Fruit fly (Drosophila melanogaster) whole organism, embryonic: ENCODE results near the gene Mtch.

ENCODE experiments used
- Atf-2 ChIP-seq: fragments of 200-800 bp; sonication (Bioruptor generic); optimal IDR thresholded peaks from 2 replicates; lab custom pipeline; 2016; ENCODE audit warnings: missing biosample characterization, missing genetic modification characterization
- BEAF-32 ChIP-seq: fragments of 200-800 bp; sonication (Bioruptor generic); optimal IDR thresholded peaks from 3 replicates; lab custom pipeline; 2017; ENCODE audit warnings: missing biosample characterization, missing genetic modification characterization, mild to moderate bottlenecking, moderate library complexity, missing genetic modification reagents
- BtbVII ChIP-seq: fragments of 200-800 bp; sonication (Bioruptor generic); optimal IDR thresholded peaks from 3 replicates; lab custom pipeline; 2017; ENCODE audit warnings: missing biosample characterization, mild to moderate bottlenecking, missing genetic modification characterization
- CG10274 ChIP-seq: fragments of 200-800 bp; sonication (Bioruptor generic); optimal IDR thresholded peaks from 3 replicates; lab custom pipeline; 2017; ENCODE audit warnings: missing biosample characterization, mild to moderate bottlenecking, missing genetic modification characterization
- CG11093 ChIP-seq: fragments of 200-800 bp; sonication (Bioruptor generic); IDR thresholded peaks from 3 replicates; pipeline ENCODE4 v1.3.6; 2022; ENCODE audit warnings: missing biosample characterization, missing genetic modification characterization
- CG12071 ChIP-seq: fragments of 200-800 bp; sonication (Bioruptor generic); optimal IDR thresholded peaks from 3 replicates; lab custom pipeline; 2018; ENCODE audit warnings: missing biosample characterization, mild to moderate bottlenecking, missing genetic modification characterization
- CG12659 ChIP-seq: fragments of 200-800 bp; sonication (Bioruptor generic); optimal IDR thresholded peaks from 3 replicates; lab custom pipeline; 2017; ENCODE audit warnings: mild to moderate bottlenecking, missing biosample characterization, missing genetic modification reagents, missing genetic modification characterization
- CG13624 ChIP-seq: fragments of 200-800 bp; sonication (Bioruptor generic); optimal IDR thresholded peaks from 2 replicates; lab custom pipeline; 2016; ENCODE audit warnings: missing biosample characterization, missing genetic modification characterization
- CG14667 ChIP-seq: fragments of 200-800 bp; sonication (Bioruptor generic); IDR thresholded peaks from 2 replicates; pipeline ENCODE4 v1.3.6; 2022; ENCODE audit warnings: missing biosample characterization, missing genetic modification characterization
- CG14965 ChIP-seq: fragments of 200-800 bp; sonication (Bioruptor generic); optimal IDR thresholded peaks from 2 replicates; lab custom pipeline; 2016; ENCODE audit warnings: missing biosample characterization, missing genetic modification characterization, borderline replicate concordance
- CG16813 ChIP-seq: fragments of 200-800 bp; sonication (Bioruptor generic); IDR thresholded peaks from 3 replicates; pipeline ENCODE4 v1.3.6; 2022; ENCODE audit warnings: missing biosample characterization, missing genetic modification characterization; ENCODE audit not compliant: partially characterized antibody
- CG17359 ChIP-seq: fragments of 200-800 bp; sonication (Bioruptor generic); optimal IDR thresholded peaks from 3 replicates; lab custom pipeline; 2018; ENCODE audit warnings: missing biosample characterization, mild to moderate bottlenecking, missing genetic modification characterization, moderate library complexity
- CG17385 ChIP-seq: fragments of 200-800 bp; sonication (Bioruptor generic); optimal IDR thresholded peaks from 3 replicates; lab custom pipeline; 2018; ENCODE audit warnings: missing biosample characterization, mild to moderate bottlenecking, missing genetic modification characterization
- CG17802 ChIP-seq: fragments of 200-800 bp; sonication (Bioruptor generic); optimal IDR thresholded peaks from 2 replicates; lab custom pipeline; 2018; ENCODE audit warnings: missing biosample characterization, mild to moderate bottlenecking, missing genetic modification characterization, moderate library complexity
- CG18476 ChIP-seq: fragments of 200-800 bp; sonication (Bioruptor generic); optimal IDR thresholded peaks from 2 replicates; lab custom pipeline; 2016; ENCODE audit warnings: missing biosample characterization, mild to moderate bottlenecking, missing genetic modification characterization
- CG30020 ChIP-seq: fragments of 200-800 bp; optimal IDR thresholded peaks from 2 replicates; lab custom pipeline; 2019; ENCODE audit warnings: missing biosample characterization, mild to moderate bottlenecking, missing genetic modification characterization, moderate library complexity
- CG3065 ChIP-seq: fragments of 200-800 bp; sonication (Bioruptor generic); optimal IDR thresholded peaks from 2 replicates; lab custom pipeline; 2016; ENCODE audit warnings: missing biosample characterization, missing genetic modification characterization
- CG3163 ChIP-seq: fragments of 200-800 bp; sonication (Bioruptor generic); optimal IDR thresholded peaks from 3 replicates; lab custom pipeline; 2016; ENCODE audit warnings: missing biosample characterization, missing genetic modification characterization
- CG4707 ChIP-seq: fragments of 200-800 bp; sonication (Bioruptor generic); optimal IDR thresholded peaks from 2 replicates; lab custom pipeline; 2018; ENCODE audit warnings: missing biosample characterization, mild to moderate bottlenecking, missing genetic modification characterization, moderate library complexity
- CG6175 ChIP-seq: fragments of 200-800 bp; sonication (Bioruptor generic); IDR thresholded peaks from 3 replicates; pipeline ENCODE4 v1.3.6; 2022; ENCODE audit warnings: missing biosample characterization, missing genetic modification characterization
- CG6689 ChIP-seq: fragments of 200-800 bp; sonication (Bioruptor generic); IDR thresholded peaks from 2 replicates; pipeline ENCODE4 v1.3.6; 2022; ENCODE audit warnings: missing biosample characterization, missing genetic modification characterization
- CG6791 ChIP-seq: fragments of 200-800 bp; sonication (Bioruptor generic); IDR thresholded peaks from 3 replicates; pipeline ENCODE4 v1.3.6; 2022; ENCODE audit warnings: missing biosample characterization, missing genetic modification characterization; ENCODE audit not compliant: partially characterized antibody
- CG7987 ChIP-seq: fragments of 200-800 bp; sonication (Bioruptor generic); optimal IDR thresholded peaks from 2 replicates; lab custom pipeline; 2018; ENCODE audit warnings: missing biosample characterization, mild to moderate bottlenecking, missing genetic modification characterization, moderate library complexity
- Dfd ChIP-seq, 2 experiments: fragments of >200 bp; optimal IDR thresholded peaks; 2 replicates each; lab custom pipeline; 2017; ENCODE audit warnings: missing biosample characterization in 2 of 2, missing genetic modification characterization in 2 of 2
- Med ChIP-seq: fragments of 200-800 bp; sonication (Bioruptor generic); peaks from one replicate; lab custom pipeline; 2016; ENCODE audit warnings: missing biosample characterization, missing genetic modification characterization, mild to moderate bottlenecking, inconsistent platforms, moderate library complexity
- Opbp ChIP-seq: fragments of 200-800 bp; sonication (Bioruptor generic); IDR thresholded peaks from 3 replicates; pipeline ENCODE4 v1.3.6; 2022; ENCODE audit warnings: missing biosample characterization, missing genetic modification characterization; ENCODE audit not compliant: partially characterized antibody
- PHDP ChIP-seq: fragments of 200-800 bp; sonication (Bioruptor generic); optimal IDR thresholded peaks from 3 replicates; lab custom pipeline; 2018; ENCODE audit warnings: missing biosample characterization, mild to moderate bottlenecking, missing genetic modification characterization, moderate library complexity
- Pdp1 ChIP-seq, 2 experiments: fragments of 200-800 bp; sonication (Bioruptor generic); optimal IDR thresholded peaks; 3 replicates each; lab custom pipeline; 2016; ENCODE audit warnings: missing biosample characterization in 2 of 2, missing genetic modification characterization in 2 of 2, mild to moderate bottlenecking in 1 of 2, moderate library complexity in 1 of 2
- Rfx ChIP-seq: fragments of 200-800 bp; sonication (Bioruptor generic); IDR thresholded peaks from 2 replicates; pipeline ENCODE4 v1.3.6; 2022; ENCODE audit warnings: missing biosample characterization, missing genetic modification characterization
- Scr ChIP-seq: fragments of 200-800 bp; sonication (Bioruptor generic); IDR thresholded peaks from 2 replicates; pipeline ENCODE4 v1.3.6; 2022; ENCODE audit warnings: missing biosample characterization, missing genetic modification characterization; ENCODE audit not compliant: partially characterized antibody
- Sry-β ChIP-seq: fragments of 200-800 bp; sonication (Bioruptor generic); optimal IDR thresholded peaks from 2 replicates; lab custom pipeline; 2018; ENCODE audit warnings: missing biosample characterization, mild to moderate bottlenecking, missing genetic modification characterization, moderate library complexity
- btn ChIP-seq: fragments of 200-800 bp; sonication (Bioruptor generic); optimal IDR thresholded peaks from 2 replicates; lab custom pipeline; 2016; ENCODE audit warnings: missing biosample characterization, missing genetic modification characterization
- chn ChIP-seq: fragments of 200-800 bp; sonication (Bioruptor generic); optimal IDR thresholded peaks from 2 replicates; lab custom pipeline; 2016; ENCODE audit warnings: missing biosample characterization, missing genetic modification characterization
- crc ChIP-seq: fragments of 200-800 bp; sonication (Bioruptor generic); optimal IDR thresholded peaks from 2 replicates; lab custom pipeline; 2016; ENCODE audit warnings: missing biosample characterization, missing genetic modification characterization
- crp ChIP-seq, 2 experiments: fragments of 200-800 bp; sonication (Bioruptor generic); optimal IDR thresholded peaks; 2 replicates in 1 of 2; 3 replicates in 1 of 2; lab custom pipeline; 2017; ENCODE audit warnings: missing biosample characterization in 2 of 2, missing genetic modification characterization in 2 of 2, mild to moderate bottlenecking in 1 of 2, moderate library complexity in 1 of 2
- disco-r ChIP-seq: fragments of 200-800 bp; sonication (Bioruptor generic); optimal IDR thresholded peaks from 2 replicates; lab custom pipeline; 2016; ENCODE audit warnings: missing biosample characterization, missing genetic modification characterization
- dmrt11E ChIP-seq: fragments of 200-800 bp; sonication (Bioruptor generic); optimal IDR thresholded peaks from 3 replicates; lab custom pipeline; 2018; ENCODE audit warnings: missing biosample characterization, mild to moderate bottlenecking, missing genetic modification characterization, moderate library complexity
- ems ChIP-seq: fragments of 200-800 bp; sonication (Bioruptor generic); optimal IDR thresholded peaks from 3 replicates; lab custom pipeline; 2016; ENCODE audit warnings: missing biosample characterization, missing genetic modification characterization
- fd102C ChIP-seq: fragments of 200-800 bp; sonication (Bioruptor generic); optimal IDR thresholded peaks from 2 replicates; lab custom pipeline; 2018; ENCODE audit warnings: missing biosample characterization, mild to moderate bottlenecking, missing genetic modification characterization, moderate library complexity
- fru ChIP-seq: fragments of >200 bp; optimal IDR thresholded peaks from 2 replicates; lab custom pipeline; 2017
- gcm ChIP-seq: fragments of 200-800 bp; sonication (Bioruptor generic); optimal IDR thresholded peaks from 2 replicates; lab custom pipeline; 2019; ENCODE audit warnings: missing biosample characterization, mild to moderate bottlenecking, missing genetic modification characterization, moderate library complexity
- jing ChIP-seq: fragments of 200-800 bp; sonication (Bioruptor generic); optimal IDR thresholded peaks from 2 replicates; lab custom pipeline; 2018; ENCODE audit warnings: missing biosample characterization, mild to moderate bottlenecking, missing genetic modification characterization
- ken ChIP-seq: fragments of 200-800 bp; sonication (Bioruptor generic); IDR thresholded peaks from 3 replicates; pipeline ENCODE4 v1.3.6; 2022; ENCODE audit warnings: missing biosample characterization, missing genetic modification characterization
- kni ChIP-seq: fragments of 200-800 bp; sonication (Bioruptor generic); optimal IDR thresholded peaks from 3 replicates; lab custom pipeline; 2017; ENCODE audit warnings: mild to moderate bottlenecking, missing biosample characterization, missing genetic modification reagents, missing genetic modification characterization
- lbe ChIP-seq: fragments of 200-800 bp; sonication (Bioruptor generic); optimal IDR thresholded peaks from 2 replicates; lab custom pipeline; 2016; ENCODE audit warnings: missing biosample characterization, mild to moderate bottlenecking, missing genetic modification characterization
- org-1 ChIP-seq: fragments of 200-800 bp; sonication (Bioruptor generic); optimal IDR thresholded peaks from 2 replicates; lab custom pipeline; 2017; ENCODE audit warnings: missing biosample characterization, missing genetic modification characterization
- pum ChIP-seq: fragments of 200-800 bp; sonication (Bioruptor generic); optimal IDR thresholded peaks from 2 replicates; lab custom pipeline; 2016; ENCODE audit warnings: missing biosample characterization, missing genetic modification characterization
- repo ChIP-seq: fragments of 200-800 bp; sonication (Bioruptor generic); optimal IDR thresholded peaks from 2 replicates; lab custom pipeline; 2016; ENCODE audit warnings: missing biosample characterization, missing genetic modification characterization
- sob ChIP-seq: fragments of 200-800 bp; sonication (Bioruptor generic); IDR thresholded peaks from 2 replicates; pipeline ENCODE4 v1.3.6; 2022; ENCODE audit warnings: missing biosample characterization, missing genetic modification characterization
- stwl ChIP-seq: fragments of 200-800 bp; sonication (Bioruptor generic); optimal IDR thresholded peaks from 3 replicates; lab custom pipeline; 2018; ENCODE audit warnings: missing biosample characterization, mild to moderate bottlenecking, missing genetic modification characterization, moderate library complexity
- tin ChIP-seq: fragments of 200-800 bp; sonication (Bioruptor generic); optimal IDR thresholded peaks from 3 replicates; lab custom pipeline; 2016; ENCODE audit warnings: missing biosample characterization, missing genetic modification characterization
- tx ChIP-seq: fragments of 200-800 bp; sonication (Bioruptor generic); optimal IDR thresholded peaks from 2 replicates; lab custom pipeline; 2016; ENCODE audit warnings: missing biosample characterization, missing genetic modification characterization

Mtch gene

DNA sequence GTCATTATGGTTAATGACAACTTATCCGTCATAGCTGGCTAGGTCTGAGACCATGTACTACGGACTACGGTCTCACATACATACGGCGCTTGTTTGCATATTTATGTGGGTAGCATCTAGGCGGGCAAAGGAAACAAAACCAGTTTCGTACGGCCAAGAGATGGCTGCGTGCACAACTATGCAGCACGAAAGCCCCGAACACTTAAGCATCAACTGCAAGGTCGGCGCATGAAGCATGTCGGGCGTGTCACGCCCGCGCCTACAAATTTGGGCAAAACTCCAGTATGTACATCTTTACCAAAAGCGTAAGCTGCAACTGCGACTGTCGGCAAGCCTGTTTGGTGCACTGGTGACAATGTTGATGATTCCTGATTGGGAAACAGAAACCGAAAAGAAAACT lies 6.5 kb upstream of the Mtch start (continued):
- TF ChIP-seq CG18476 (GFP tag; lab: Kevin White, UChicago) (no peak), chn (no peak), CG14667 (GFP tag; lab: Robert Waterston, UW) (no peak), CG17359 (tag; lab: Kevin White, UChicago) (no peak), ems (GFP tag; lab: Kevin White, UChicago) (no peak), CG7987 (GFP tag; lab: Kevin White, UChicago) (no peak), dmrt11E (tag; lab: Kevin White, UChicago) (no peak), Scr (GFP tag; lab: Robert Waterston, UW) (peak; percentile 38; the same call in 1 of the 2 replicates), CG3065 (GFP tag; lab: Kevin White, UChicago) (no peak), CG6689 (GFP tag; lab: Robert Waterston, UW) (no peak), CG12071 (GFP tag; lab: Kevin White, UChicago) (no peak), CG11093 (GFP tag; lab: Robert Waterston, UW) (no peak), Opbp (GFP tag; lab: Robert Waterston, UW) (peak; percentile 57; the same call in 1 of the 3 replicates), jing (GFP tag; lab: Kevin White, UChicago) (no peak), CG16813 (GFP tag; lab: Robert Waterston, UW) (0 out of 3 replicates have a peak, but pooled peaks have one; percentile 33), fru (no peak), Med (GFP tag; lab: Kevin White, UChicago) (no peak), BEAF-32 (GFP tag; lab: Kevin White, UChicago) (peak; percentile 40), CG30020 (no peak), repo (GFP tag; lab: Kevin White, UChicago) (no peak), PHDP (tag; lab: Kevin White, UChicago) (no peak), crp (GFP tag; optimal IDR thresholded peaks at IDR 0.05; lab: Kevin White, UChicago) (no peak), CG10274 (GFP tag; lab: Kevin White, UChicago) (no peak), fd102C (no peak), disco-r (no peak), pum (GFP tag; lab: Kevin White, UChicago) (no peak), ken (0 out of 3 replicates have a peak, but pooled peaks have one; percentile 10), CG3163 (GFP tag; lab: Kevin White, UChicago) (no peak), CG14965 (no peak), tin (GFP tag; lab: Kevin White, UChicago) (no peak), btn (GFP tag; lab: Kevin White, UChicago) (no peak), Sry-β (GFP tag; lab: Kevin White, UChicago) (peak; percentile 67), CG6791 (GFP tag; lab: Robert Waterston, UW) (peak; percentile 59; the same call in 1 of the 3 replicates), crc (GFP tag; lab: Kevin White, UChicago) (no peak), tx (GFP tag; lab: Kevin White, UChicago) (no peak), Rfx (no peak), CG6175 (no peak), org-1 (no peak), gcm (GFP tag; lab: Kevin White, UChicago) (peak; percentile 29)

DNA sequence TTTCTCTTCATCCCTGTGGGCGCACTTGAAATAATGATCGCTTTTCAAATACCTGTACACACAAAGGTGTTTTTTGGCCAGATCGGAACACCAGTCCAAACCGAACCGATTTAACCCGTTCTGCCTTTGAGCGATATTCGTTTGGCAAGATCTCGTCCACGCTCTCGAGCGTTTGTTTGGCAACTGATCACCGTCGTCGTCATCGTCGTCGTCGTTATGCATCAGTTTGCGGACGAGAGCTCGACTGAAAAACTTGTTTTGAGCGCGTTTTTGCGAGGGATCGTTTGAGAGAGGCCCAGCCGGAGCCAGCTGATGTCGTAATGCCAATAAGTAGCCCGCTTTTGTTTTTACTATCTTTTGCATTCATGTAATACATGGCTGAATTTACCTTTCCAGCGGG lies 6.0 kb upstream of the Mtch start:
- TF ChIP-seq CG13624 (no peak), CG17802 (tag; lab: Kevin White, UChicago) (no peak), CG17385 (GFP tag; lab: Kevin White, UChicago) (peak; percentile 6), lbe (GFP tag; lab: Kevin White, UChicago) (peak; percentile 46), CG12659 (GFP tag; lab: Kevin White, UChicago) (peak; percentile 16), Pdp1 (GFP tag; optimal IDR thresholded peaks at IDR 0.05; lab: Kevin White, UChicago) (peak in 1 of 2 experiments; percentile 88), sob (GFP tag; lab: Robert Waterston, UW) (no peak), CG4707 (GFP tag; lab: Kevin White, UChicago) (no peak), kni (GFP tag; lab: Kevin White, UChicago) (peak; percentile 56), Dfd (GFP tag; optimal IDR thresholded peaks at IDR 0.05; lab: Kevin White, UChicago) (no peak), stwl (tag; lab: Kevin White, UChicago) (no peak), BtbVII (GFP tag; lab: Kevin White, UChicago) (no peak), Atf-2 (GFP tag; lab: Kevin White, UChicago) (no peak)
